Fruit fly (Drosophila melanogaster): ENCODE results near the gene C15.

The C15 gene

DNA sequence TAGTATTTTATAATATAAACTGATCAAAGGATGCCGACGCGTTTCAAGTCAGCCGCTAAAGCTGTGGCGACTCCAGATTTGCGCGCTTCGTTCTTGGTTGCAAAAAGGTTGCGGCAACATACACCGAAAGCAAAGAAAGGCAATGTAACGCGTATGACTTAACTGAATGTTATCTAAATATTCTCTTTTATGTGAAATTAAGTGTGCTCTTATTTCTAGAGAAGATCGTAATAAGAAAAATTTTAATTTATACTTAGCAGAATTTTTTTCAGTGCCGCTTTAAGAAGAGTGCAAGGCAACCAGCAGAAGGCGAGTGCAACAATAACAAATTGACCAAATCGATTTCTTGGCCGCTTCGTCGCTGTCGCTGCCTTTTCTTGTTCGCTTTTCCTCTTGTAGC, 47.7 kb upstream of the C15 start:
- TF ChIP-seq CG31627 (GFP tag; optimal IDR thresholded peaks at IDR 0.05) (peak; percentile 28), pdm3 (GFP tag; optimal IDR thresholded peaks at IDR 0.05) (peak; percentile 12), salr (GFP tag; optimal IDR thresholded peaks at IDR 0.05) (no peak), Sox14 (GFP tag; optimal IDR thresholded peaks at IDR 0.05) (no peak), acj6 (GFP tag; optimal IDR thresholded peaks at IDR 0.05) (peak; percentile 8), Eip75B (GFP tag; optimal IDR thresholded peaks at IDR 0.05) (peak; percentile 35), Hr39 (GFP tag; optimal IDR thresholded peaks at IDR 0.05) (peak; percentile 30), topi (GFP tag; optimal IDR thresholded peaks at IDR 0.05) (peak; percentile 41), CG8119 (GFP tag; IDR thresholded peaks at IDR 0.05) (no peak), fkh (GFP tag; optimal IDR thresholded peaks at IDR 0.05) (no peak), esn (GFP tag; optimal IDR thresholded peaks at IDR 0.05) (peak; percentile 60), CG10631 (GFP tag; optimal IDR thresholded peaks at IDR 0.05) (peak; percentile 29), Met (GFP tag; optimal IDR thresholded peaks at IDR 0.05) (peak; percentile 53), CG16779 (tag; optimal IDR thresholded peaks at IDR 0.05) (no peak), OdsH (GFP tag; optimal IDR thresholded peaks at IDR 0.05) (peak; percentile 8), Blimp-1 (GFP tag; optimal IDR thresholded peaks at IDR 0.05) (no peak), CG6808 (GFP tag; optimal IDR thresholded peaks at IDR 0.05) (peak; percentile 34), Smox (GFP tag; optimal IDR thresholded peaks at IDR 0.05) (peak; percentile 27), CG11294 (GFP tag; IDR thresholded peaks at IDR 0.05) (no peak), spab (GFP tag; optimal IDR thresholded peaks at IDR 0.05) (peak; percentile 3), CG3919 (GFP tag; optimal IDR thresholded peaks at IDR 0.05) (peak; percentile 20), dac (GFP tag; optimal IDR thresholded peaks at IDR 0.05) (no peak), lz (GFP tag; optimal IDR thresholded peaks at IDR 0.05) (peak; percentile 49), achi (GFP tag; optimal IDR thresholded peaks at IDR 0.05) (peak; percentile 16), Ets21C (GFP tag; optimal IDR thresholded peaks at IDR 0.05) (peak; percentile 18), vri (GFP tag; optimal IDR thresholded peaks at IDR 0.05) (peak; percentile 18), Eip78C (GFP tag) (peak; percentile 66), CG10669 (GFP tag; optimal IDR thresholded peaks at IDR 0.05) (peak; percentile 18), svp (GFP tag) (peak; percentile 81), cyc (GFP tag; optimal IDR thresholded peaks at IDR 0.05) (peak; percentile 25), Sox102F (GFP tag; optimal IDR thresholded peaks at IDR 0.05) (peak; percentile 54), CG11902 (GFP tag; optimal IDR thresholded peaks at IDR 0.05) (no peak), Eip93F (GFP tag; optimal IDR thresholded peaks at IDR 0.05) (no peak)

DNA sequence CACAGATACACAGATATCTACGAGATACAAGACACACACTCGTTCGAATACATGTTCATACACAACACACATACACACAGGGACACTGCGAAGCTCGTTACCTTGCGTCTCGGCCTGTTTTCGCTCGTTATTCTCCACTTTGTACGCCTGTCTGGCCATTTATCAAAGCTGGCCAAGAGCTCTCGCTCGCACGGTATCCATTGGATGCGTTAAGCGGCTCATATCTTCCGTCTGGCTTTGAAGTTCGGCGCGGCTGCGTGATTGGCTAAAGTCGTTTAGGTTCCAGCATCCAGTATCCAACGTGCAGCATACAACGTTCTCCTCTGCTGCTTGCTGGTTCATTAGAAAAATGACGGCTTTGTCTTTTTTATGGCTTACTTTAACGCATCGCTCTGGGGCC, 43.0 kb upstream of the C15 start:
- TF ChIP-seq CG34406 (GFP tag; optimal IDR thresholded peaks at IDR 0.05) (no peak), Sox102F (GFP tag; optimal IDR thresholded peaks at IDR 0.05) (no peak), dsx (GFP tag; optimal IDR thresholded peaks at IDR 0.05; ENCODE audit: poor library complexity, severe bottlenecking) (no peak), CG6808 (GFP tag; optimal IDR thresholded peaks at IDR 0.05) (no peak), fkh (GFP tag; optimal IDR thresholded peaks at IDR 0.05) (no peak), CG32006 (GFP tag; optimal IDR thresholded peaks at IDR 0.05) (no peak), vri (GFP tag; optimal IDR thresholded peaks at IDR 0.05) (no peak), Hr4 (GFP tag; optimal IDR thresholded peaks at IDR 0.05) (no peak), CG7368 (GFP tag; optimal IDR thresholded peaks at IDR 0.05) (no peak), topi (GFP tag; optimal IDR thresholded peaks at IDR 0.05) (no peak), Ets96B (tag; optimal IDR thresholded peaks at IDR 0.05) (no peak), Eip93F (GFP tag; optimal IDR thresholded peaks at IDR 0.05) (no peak), pdm3 (GFP tag; optimal IDR thresholded peaks at IDR 0.05) (no peak), CG4318 (GFP tag; optimal IDR thresholded peaks at IDR 0.05) (no peak), CG6163 (GFP tag; IDR thresholded peaks at IDR 0.05) (no peak), Hr38 (GFP tag; optimal IDR thresholded peaks at IDR 0.05) (no peak), CG10669 (GFP tag; optimal IDR thresholded peaks at IDR 0.05) (no peak), Hr39 (GFP tag; optimal IDR thresholded peaks at IDR 0.05) (no peak), OdsH (GFP tag; optimal IDR thresholded peaks at IDR 0.05) (no peak)
